Worm (Caenorhabditis elegans) whole organism, L4 larva: ENCODE results near the gene VZK822L.2.

Experiments
- aly-2 ChIP-seq: sonication (generic microtip); optimal IDR thresholded peaks from 2 replicates; lab custom pipeline; 2018; ENCODE audit warnings: missing biosample characterization, missing genetic modification characterization
- nhr-25 ChIP-seq: sonication (generic microtip); optimal IDR thresholded peaks from 2 replicates; lab custom pipeline; 2017; ENCODE audit warnings: missing genetic modification characterization, mild to moderate bottlenecking, missing compliant biosample characterization, antibody characterized with exemption, moderate library complexity, borderline replicate concordance; ENCODE audit not compliant: insufficient read depth

DNA sequence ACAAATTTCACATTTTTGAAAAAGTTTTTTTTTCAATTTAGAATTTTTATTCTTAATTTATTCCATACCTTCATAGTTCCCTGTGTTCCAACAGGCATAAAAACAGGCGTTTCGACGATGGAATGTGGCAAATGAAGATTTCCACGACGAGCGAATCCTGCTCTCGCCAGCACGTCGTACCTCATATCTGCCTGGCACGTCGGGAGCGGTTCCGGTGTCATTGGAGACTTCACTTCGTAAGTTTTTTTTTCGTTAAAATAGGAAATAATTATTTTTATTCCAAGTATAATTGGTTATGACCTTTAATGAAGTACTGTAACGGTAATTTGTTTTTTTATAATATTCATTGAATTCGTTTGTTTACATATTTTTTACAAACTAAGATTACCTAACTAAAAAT, 47.8 kb downstream of the VZK822L.2 start, which contains the start of gene tgt-1:
- TF ChIP-seq aly-2 (tag; lab: Kevin White, UChicago) (no peak), nhr-25 (tag; lab: Kevin White, UChicago) (no peak)
